Fruit fly (Drosophila melanogaster): ENCODE results near the gene CG2233.

The CG2233 gene

dm6 chrX:8058446-8058900 lies 21.2 kb upstream of the CG2233 start (continued):
- TF ChIP-seq lola (GFP tag; optimal IDR thresholded peaks at IDR 0.05), result no peak
- no peak for TF ChIP-seq CG9797 (GFP tag; optimal IDR thresholded peaks at IDR 0.05)
- no peak for TF ChIP-seq CG4282 (GFP tag; optimal IDR thresholded peaks at IDR 0.05)
- TF ChIP-seq CG15073 (GFP tag; optimal IDR thresholded peaks at IDR 0.05), result no peak
- TF ChIP-seq dati (GFP tag; IDR thresholded peaks at IDR 0.05), result no peak
- no peak for TF ChIP-seq Awh (GFP tag; IDR thresholded peaks at IDR 0.05)
- peak; percentile 34 for TF ChIP-seq CG15479 (GFP tag; optimal IDR thresholded peaks at IDR 0.05)
- TF ChIP-seq otp (GFP tag; IDR thresholded peaks at IDR 0.05), result 0 out of 3 replicates have a peak, but pooled peaks have one; percentile 34
- TF ChIP-seq CG13894 (tag; optimal IDR thresholded peaks at IDR 0.05), result no peak
- no peak for TF ChIP-seq slp2 (GFP tag; optimal IDR thresholded peaks at IDR 0.05)
- peak; percentile 3 for TF ChIP-seq lbe (GFP tag; optimal IDR thresholded peaks at IDR 0.05)
- TF ChIP-seq CG17328 (GFP tag; IDR thresholded peaks at IDR 0.05), result no peak
- TF ChIP-seq ATbp (GFP tag; optimal IDR thresholded peaks at IDR 0.05), result no peak
- TF ChIP-seq CG12104 (GFP tag; optimal IDR thresholded peaks at IDR 0.05), result no peak
- TF ChIP-seq CG6654 (GFP tag; optimal IDR thresholded peaks at IDR 0.05), result no peak
- no peak for TF ChIP-seq NFAT (GFP tag; IDR thresholded peaks at IDR 0.05)
- no peak for TF ChIP-seq HmgD (GFP tag; optimal IDR thresholded peaks at IDR 0.05)
- no peak for TF ChIP-seq gcm2 (GFP tag; optimal IDR thresholded peaks at IDR 0.05)
- TF ChIP-seq ash1 (GFP tag; optimal IDR thresholded peaks at IDR 0.05), result peak; percentile 68
- no peak for TF ChIP-seq CG10267 (tag; optimal IDR thresholded peaks at IDR 0.05)
- TF ChIP-seq CG10959 (GFP tag; IDR thresholded peaks at IDR 0.05), result no peak
- peak; percentile 79 for TF ChIP-seq mirr (GFP tag; optimal IDR thresholded peaks at IDR 0.05)
- no peak for TF ChIP-seq NC2α (GFP tag; optimal IDR thresholded peaks at IDR 0.05)
- no peak for TF ChIP-seq tgo (GFP tag; IDR thresholded peaks at IDR 0.05)
- no peak for TF ChIP-seq az2 (GFP tag; optimal IDR thresholded peaks at IDR 0.05)
- TF ChIP-seq tll (GFP tag; optimal IDR thresholded peaks at IDR 0.05), result no peak
- TF ChIP-seq odd (GFP tag; optimal IDR thresholded peaks at IDR 0.05), result no peak
- no peak for TF ChIP-seq CG4404 (GFP tag; IDR thresholded peaks at IDR 0.05)
- TF ChIP-seq CG2129 (GFP tag; IDR thresholded peaks at IDR 0.05; ENCODE audit: partially characterized antibody), result no peak
- no peak for TF ChIP-seq Rx (GFP tag; IDR thresholded peaks at IDR 0.05)
- no peak for TF ChIP-seq CG12155 (GFP tag; optimal IDR thresholded peaks at IDR 0.05)
- no peak for TF ChIP-seq Fer2 (tag; optimal IDR thresholded peaks at IDR 0.05)
- no peak for TF ChIP-seq gfzf (GFP tag; optimal IDR thresholded peaks at IDR 0.05)
- TF ChIP-seq fd96Cb (tag; optimal IDR thresholded peaks at IDR 0.05), result no peak
- TF ChIP-seq ro (GFP tag; IDR thresholded peaks at IDR 0.05), result no peak
- TF ChIP-seq CG16813 (GFP tag; IDR thresholded peaks at IDR 0.05; ENCODE audit: partially characterized antibody), result no peak
- peak; percentile 29 for TF ChIP-seq Max (GFP tag; optimal IDR thresholded peaks at IDR 0.05)
- no peak for TF ChIP-seq D19B (GFP tag; optimal IDR thresholded peaks at IDR 0.05)
- no peak for TF ChIP-seq ham (GFP tag; IDR thresholded peaks at IDR 0.05)
- TF ChIP-seq CG7745 (tag; optimal IDR thresholded peaks at IDR 0.05), result no peak
- no peak for TF ChIP-seq CG6272 (GFP tag; IDR thresholded peaks at IDR 0.05)
- TF ChIP-seq sens-2 (GFP tag; IDR thresholded peaks at IDR 0.05), result no peak
- no peak for TF ChIP-seq lmd (GFP tag; IDR thresholded peaks at IDR 0.05)
- peak; percentile 97 for TF ChIP-seq cg (GFP tag; optimal IDR thresholded peaks at IDR 0.05)
- TF ChIP-seq jigr1 (GFP tag; IDR thresholded peaks at IDR 0.05), result no peak
- TF ChIP-seq crc (GFP tag; optimal IDR thresholded peaks at IDR 0.05), result no peak
- TF ChIP-seq vvl (GFP tag; IDR thresholded peaks at IDR 0.05), result peak; percentile 79
- peak; percentile 47 for TF ChIP-seq sqz (GFP tag; optimal IDR thresholded peaks at IDR 0.05)
- TF ChIP-seq Tbp (GFP tag; optimal IDR thresholded peaks at IDR 0.05), result no peak
- TF ChIP-seq sim (GFP tag; IDR thresholded peaks at IDR 0.05), result no peak
- peak; percentile 72 for TF ChIP-seq CG8478 (optimal IDR thresholded peaks at IDR 0.05)
- no peak for TF ChIP-seq dimm (GFP tag; IDR thresholded peaks at IDR 0.05)
- no peak for TF ChIP-seq GATAe (GFP tag; conservative IDR thresholded peaks at IDR 0.05)

Data from whole organism, embryonic.